Fruit fly (Drosophila melanogaster) whole organism: Measurements from ENCODE around the gene Trx2.

Experiments
- Dll ChIP-seq: fragments of >200 bp; optimal IDR thresholded peaks from 2 replicates; lab custom pipeline; 2017
- EcR ChIP-seq, 2 experiments: fragments of >200 bp; optimal IDR thresholded peaks; 2 replicates each; lab custom pipeline; 2017; ENCODE audit warnings: missing biosample characterization in 2 of 2, missing genetic modification characterization in 2 of 2, missing genetic modification reagents in 2 of 2
- pan ChIP-seq: fragments of >200 bp; optimal IDR thresholded peaks from 2 replicates; lab custom pipeline; 2017
- psq ChIP-seq: fragments of >200 bp; optimal IDR thresholded peaks from 2 replicates; lab custom pipeline; 2017
- usp ChIP-seq: fragments of >200 bp; optimal IDR thresholded peaks from 2 replicates; lab custom pipeline; 2017; ENCODE audit warnings: missing biosample characterization, missing genetic modification characterization, mixed read lengths

- no peak for TF ChIP-seq psq (lab: Kevin White, UChicago)
- no peak for TF ChIP-seq pan
- no peak for TF ChIP-seq EcR (GFP tag; optimal IDR thresholded peaks at IDR 0.05; lab: Kevin White, UChicago)
- TF ChIP-seq Dll: no peak
- TF ChIP-seq usp (GFP tag; lab: Kevin White, UChicago): no peak
Measured at dm6 chr2L:9662977-9663376, 50.0 kb downstream of the Trx2 start.
